Fruit fly (Drosophila melanogaster) whole organism, embryonic: ENCODE results near the gene Cdc37.

Source experiments
- Adf1 ChIP-seq: fragments of 200-800 bp; sonication (Bioruptor generic); IDR thresholded peaks from 2 replicates; pipeline ENCODE4 v1.3.6; 2022; ENCODE audit warnings: missing biosample characterization, missing genetic modification characterization
- Bdp1 ChIP-seq: fragments of 200-800 bp; sonication (Bioruptor generic); optimal IDR thresholded peaks from 3 replicates; lab custom pipeline; 2016; ENCODE audit warnings: missing biosample characterization, missing genetic modification characterization
- CG10979 ChIP-seq: fragments of 200-800 bp; sonication (Bioruptor generic); optimal IDR thresholded peaks from 2 replicates; lab custom pipeline; 2018; ENCODE audit warnings: missing biosample characterization, mild to moderate bottlenecking, missing genetic modification characterization, moderate library complexity
- CG11093 ChIP-seq: fragments of 200-800 bp; sonication (Bioruptor generic); IDR thresholded peaks from 3 replicates; pipeline ENCODE4 v1.3.6; 2022; ENCODE audit warnings: missing biosample characterization, missing genetic modification characterization
- CG12071 ChIP-seq: fragments of 200-800 bp; sonication (Bioruptor generic); optimal IDR thresholded peaks from 3 replicates; lab custom pipeline; 2018; ENCODE audit warnings: missing biosample characterization, mild to moderate bottlenecking, missing genetic modification characterization
- CG12236 ChIP-seq: fragments of 200-800 bp; sonication (Bioruptor generic); optimal IDR thresholded peaks from 2 replicates; lab custom pipeline; 2016; ENCODE audit warnings: missing biosample characterization, missing genetic modification characterization
- CG12942 ChIP-seq: fragments of 200-800 bp; sonication (Bioruptor generic); optimal IDR thresholded peaks from 3 replicates; lab custom pipeline; 2016; ENCODE audit warnings: missing biosample characterization, missing genetic modification characterization
- CG13624 ChIP-seq: fragments of 200-800 bp; sonication (Bioruptor generic); optimal IDR thresholded peaks from 2 replicates; lab custom pipeline; 2016; ENCODE audit warnings: missing biosample characterization, missing genetic modification characterization
- CG14860 ChIP-seq: fragments of 200-800 bp; sonication (Bioruptor generic); IDR thresholded peaks from 3 replicates; pipeline ENCODE4 v1.3.6; 2022; ENCODE audit warnings: missing biosample characterization, missing genetic modification characterization; ENCODE audit not compliant: partially characterized antibody
- CG1647 ChIP-seq: fragments of 200-800 bp; sonication (Bioruptor generic); optimal IDR thresholded peaks from 3 replicates; lab custom pipeline; 2016; ENCODE audit warnings: missing biosample characterization, missing genetic modification characterization
- CG16813 ChIP-seq: fragments of 200-800 bp; sonication (Bioruptor generic); IDR thresholded peaks from 3 replicates; pipeline ENCODE4 v1.3.6; 2022; ENCODE audit warnings: missing biosample characterization, missing genetic modification characterization; ENCODE audit not compliant: partially characterized antibody
- CG16863 ChIP-seq: fragments of 200-800 bp; sonication (Bioruptor generic); optimal IDR thresholded peaks from 3 replicates; lab custom pipeline; 2016; ENCODE audit warnings: missing biosample characterization, missing genetic modification characterization
- CG17359 ChIP-seq: fragments of 200-800 bp; sonication (Bioruptor generic); optimal IDR thresholded peaks from 3 replicates; lab custom pipeline; 2018; ENCODE audit warnings: missing biosample characterization, mild to moderate bottlenecking, missing genetic modification characterization, moderate library complexity
- CG17612 ChIP-seq: fragments of 200-800 bp; sonication (Bioruptor generic); IDR thresholded peaks from 2 replicates; pipeline ENCODE4 v1.3.6; 2022; ENCODE audit warnings: missing biosample characterization, missing genetic modification characterization
- CG1792 ChIP-seq: fragments of 200-800 bp; sonication (Bioruptor generic); optimal IDR thresholded peaks from 2 replicates; lab custom pipeline; 2016; ENCODE audit warnings: missing biosample characterization, missing genetic modification characterization
- CG2678 ChIP-seq: fragments of 200-800 bp; sonication (Bioruptor generic); optimal IDR thresholded peaks from 3 replicates; lab custom pipeline; 2019; ENCODE audit warnings: missing biosample characterization, mild to moderate bottlenecking, missing genetic modification characterization, moderate library complexity
- CG31441 ChIP-seq: fragments of 200-800 bp; sonication (Bioruptor generic); IDR thresholded peaks from 2 replicates; pipeline ENCODE4 v1.3.6; 2022; ENCODE audit warnings: missing biosample characterization, missing genetic modification characterization
- CG3838 ChIP-seq: fragments of 200-800 bp; sonication (Bioruptor generic); optimal IDR thresholded peaks from 3 replicates; lab custom pipeline; 2016; ENCODE audit warnings: missing biosample characterization, missing genetic modification characterization
- CG4404 ChIP-seq: fragments of 200-800 bp; sonication (Bioruptor generic); IDR thresholded peaks from 2 replicates; pipeline ENCODE4 v1.3.6; 2022; ENCODE audit warnings: missing biosample characterization, missing genetic modification characterization
- CG5953 ChIP-seq: fragments of 200-800 bp; sonication (Bioruptor generic); IDR thresholded peaks from 2 replicates; pipeline ENCODE4 v1.3.6; 2022; ENCODE audit warnings: missing biosample characterization, missing genetic modification characterization
- CG7271 ChIP-seq: fragments of 200-800 bp; sonication (Bioruptor generic); optimal IDR thresholded peaks from 2 replicates; lab custom pipeline; 2018; ENCODE audit warnings: missing biosample characterization, mild to moderate bottlenecking, missing genetic modification characterization, moderate library complexity
- CG7987 ChIP-seq: fragments of 200-800 bp; sonication (Bioruptor generic); optimal IDR thresholded peaks from 2 replicates; lab custom pipeline; 2018; ENCODE audit warnings: missing biosample characterization, mild to moderate bottlenecking, missing genetic modification characterization, moderate library complexity
- CG8290 ChIP-seq, 3 experiments: fragments of 200-800 bp; sonication (Bioruptor generic); optimal IDR thresholded peaks; 2 replicates each; lab custom pipeline; 2016 to 2019; ENCODE audit warnings: missing biosample characterization in 3 of 3, missing genetic modification characterization in 3 of 3, mild to moderate bottlenecking in 2 of 3, moderate library complexity in 1 of 3
- CG8388 ChIP-seq: fragments of 200-800 bp; sonication (Bioruptor generic); optimal IDR thresholded peaks from 2 replicates; lab custom pipeline; 2019; ENCODE audit warnings: missing biosample characterization, mild to moderate bottlenecking, missing genetic modification characterization, moderate library complexity
- Chrac-16 ChIP-seq: fragments of 200-800 bp; sonication (Bioruptor generic); optimal IDR thresholded peaks from 3 replicates; lab custom pipeline; 2016; ENCODE audit warnings: missing biosample characterization, missing genetic modification characterization
- Dek ChIP-seq: fragments of 200-800 bp; sonication (Bioruptor generic); optimal IDR thresholded peaks from 3 replicates; lab custom pipeline; 2019; ENCODE audit warnings: missing biosample characterization, mild to moderate bottlenecking, missing genetic modification characterization, moderate library complexity
- Gug ChIP-seq: fragments of 200-800 bp; sonication (Bioruptor generic); IDR thresholded peaks from 4 replicates; pipeline ENCODE4 v1.3.6; 2022; ENCODE audit warnings: missing biosample characterization, missing genetic modification characterization
- HLH3B ChIP-seq: fragments of 200-800 bp; sonication (Bioruptor generic); IDR thresholded peaks from 2 replicates; pipeline ENCODE4 v1.3.6; 2022; ENCODE audit warnings: missing biosample characterization, missing genetic modification characterization
- Lhr ChIP-seq: fragments of 200-800 bp; sonication (Bioruptor generic); optimal IDR thresholded peaks from 3 replicates; lab custom pipeline; 2017; ENCODE audit warnings: mild to moderate bottlenecking, missing biosample characterization, missing genetic modification reagents, missing genetic modification characterization
- Lpt ChIP-seq: fragments of >200 bp; optimal IDR thresholded peaks from 2 replicates; lab custom pipeline; 2018; ENCODE audit warnings: missing biosample characterization, missing genetic modification characterization
- Opbp ChIP-seq: fragments of 200-800 bp; sonication (Bioruptor generic); IDR thresholded peaks from 3 replicates; pipeline ENCODE4 v1.3.6; 2022; ENCODE audit warnings: missing biosample characterization, missing genetic modification characterization; ENCODE audit not compliant: partially characterized antibody
- Rx ChIP-seq: fragments of 200-800 bp; sonication (Bioruptor generic); IDR thresholded peaks from 2 replicates; pipeline ENCODE4 v1.3.6; 2022; ENCODE audit warnings: missing biosample characterization, missing genetic modification characterization
- Sin3A ChIP-seq: fragments of >200 bp; optimal IDR thresholded peaks from 2 replicates; lab custom pipeline; 2018
- Sry-β ChIP-seq: fragments of 200-800 bp; sonication (Bioruptor generic); optimal IDR thresholded peaks from 2 replicates; lab custom pipeline; 2018; ENCODE audit warnings: missing biosample characterization, mild to moderate bottlenecking, missing genetic modification characterization, moderate library complexity
- Stat92E ChIP-seq, 3 experiments: fragments of >200 bp in 2 of 3; fragments of 200-800 bp in 1 of 3; sonication (Bioruptor generic) in 1 of 3; optimal IDR thresholded peaks; 2 replicates each; lab custom pipeline; 2017 to 2019; ENCODE audit warnings: missing biosample characterization in 3 of 3, missing genetic modification characterization in 3 of 3, mild to moderate bottlenecking in 1 of 3, moderate library complexity in 1 of 3
- aop ChIP-seq: fragments of 200-800 bp; sonication (Bioruptor generic); IDR thresholded peaks from 2 replicates; pipeline ENCODE4 v1.3.6; 2022; ENCODE audit warnings: missing biosample characterization, missing genetic modification characterization
- cato ChIP-seq: fragments of 200-800 bp; sonication (Bioruptor generic); optimal IDR thresholded peaks from 2 replicates; lab custom pipeline; 2016; ENCODE audit warnings: missing biosample characterization, missing genetic modification characterization, borderline replicate concordance
- chm ChIP-seq: fragments of 200-800 bp; sonication (Bioruptor generic); IDR thresholded peaks from 2 replicates; pipeline ENCODE4 v1.3.6; 2022; ENCODE audit warnings: missing biosample characterization, missing genetic modification characterization
- crol ChIP-seq: fragments of 200-800 bp; sonication (Bioruptor generic); IDR thresholded peaks from 2 replicates; pipeline ENCODE4 v1.3.6; 2022; ENCODE audit warnings: missing biosample characterization, missing genetic modification characterization
- fu2 ChIP-seq: fragments of 200-800 bp; sonication (Bioruptor generic); optimal IDR thresholded peaks from 2 replicates; lab custom pipeline; 2016; ENCODE audit warnings: missing biosample characterization, missing genetic modification characterization
- grn ChIP-seq: fragments of 200-800 bp; sonication (Bioruptor generic); optimal IDR thresholded peaks from 3 replicates; lab custom pipeline; 2017; ENCODE audit warnings: missing biosample characterization, missing genetic modification characterization
- ham ChIP-seq: fragments of 200-800 bp; sonication (Bioruptor generic); IDR thresholded peaks from 2 replicates; pipeline ENCODE4 v1.3.6; 2022; ENCODE audit warnings: missing biosample characterization, missing genetic modification characterization
- hkb ChIP-seq, 2 experiments: fragments of 200-800 bp in 1 of 2; fragments of >200 bp in 1 of 2; sonication (Bioruptor generic) in 1 of 2; IDR thresholded peaks in 1 of 2; optimal IDR thresholded peaks in 1 of 2; 2 replicates each; pipeline versions ENCODE4 v1.3.6 to Lab custom; 2017 to 2022; ENCODE audit warnings: missing biosample characterization in 1 of 2, missing genetic modification characterization in 1 of 2
- nerfin-1 ChIP-seq: fragments of 200-800 bp; sonication (Bioruptor generic); optimal IDR thresholded peaks from 3 replicates; lab custom pipeline; 2019; ENCODE audit warnings: missing biosample characterization, mild to moderate bottlenecking, missing genetic modification characterization, moderate library complexity
- pho ChIP-seq: fragments of 200-800 bp; sonication (Bioruptor generic); optimal IDR thresholded peaks from 2 replicates; lab custom pipeline; 2016; ENCODE audit warnings: missing biosample characterization, missing genetic modification characterization
- ranshi ChIP-seq: fragments of 200-800 bp; sonication (Bioruptor generic); IDR thresholded peaks from 2 replicates; pipeline ENCODE4 v1.3.6; 2022; ENCODE audit warnings: missing biosample characterization, missing genetic modification characterization
- tio ChIP-seq: fragments of 200-800 bp; sonication (Bioruptor generic); optimal IDR thresholded peaks from 2 replicates; lab custom pipeline; 2017; ENCODE audit warnings: missing biosample characterization, missing genetic modification characterization, inconsistent platforms
- tna ChIP-seq: fragments of 200-800 bp; sonication (Bioruptor generic); IDR thresholded peaks from 2 replicates; pipeline ENCODE4 v1.3.6; 2022; ENCODE audit warnings: missing biosample characterization, missing genetic modification characterization; ENCODE audit not compliant: partially characterized antibody

Cdc37 gene

DNA sequence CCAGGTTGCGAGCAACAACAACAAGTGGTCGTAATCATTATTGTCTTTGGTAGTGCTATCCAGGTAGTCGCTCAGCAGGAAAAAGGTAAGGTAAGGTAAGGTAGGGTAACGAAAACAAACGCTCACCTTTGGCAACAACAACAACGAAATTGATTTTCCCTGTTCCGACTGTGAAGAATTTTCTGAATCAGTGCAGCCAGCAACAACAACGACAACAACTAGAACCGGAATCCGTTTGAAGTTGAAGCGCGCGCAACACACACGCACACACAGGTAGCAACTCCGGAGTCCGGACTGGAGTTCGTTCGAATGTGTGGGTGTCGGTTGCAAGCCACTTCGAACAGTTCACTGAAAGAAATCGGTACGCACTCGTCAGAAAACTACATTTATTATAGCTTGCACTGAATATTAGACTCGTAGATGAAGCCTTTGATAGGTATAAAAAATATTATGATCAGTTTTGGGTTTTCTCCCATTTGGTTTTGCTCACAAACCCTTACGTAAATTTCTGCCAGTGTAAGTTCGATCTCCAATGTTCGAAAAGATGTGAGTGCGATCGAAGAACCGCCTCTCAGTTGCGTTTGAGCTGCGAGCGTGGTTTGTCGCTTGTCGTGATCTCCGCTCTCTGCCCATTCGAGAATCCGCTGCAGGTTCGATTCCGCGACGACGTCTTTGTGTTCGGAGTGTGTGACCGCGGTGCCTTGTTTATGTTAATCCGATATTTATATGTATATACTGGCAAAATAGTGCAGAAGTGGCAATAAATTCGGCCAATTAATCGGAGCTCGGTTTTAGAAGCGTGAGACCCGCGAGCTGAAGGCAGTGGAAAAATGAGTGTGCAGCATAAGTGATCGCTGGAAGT is 48.6 kb upstream of the Cdc37 start, which contains the start of gene CG13921 (continued):
- TF ChIP-seq CG16813 (GFP tag; lab: Robert Waterston, UW): no peak
- TF ChIP-seq ham (GFP tag; lab: Robert Waterston, UW): peak; percentile 96
- peak; percentile 99 for TF ChIP-seq CG1647
- peak; percentile 62; the same call in 1 of the 3 replicates for TF ChIP-seq Opbp (GFP tag; lab: Robert Waterston, UW)
- TF ChIP-seq CG13624 (GFP tag; lab: Kevin White, UChicago): peak; percentile 99
- TF ChIP-seq CG10979 (tag; lab: Kevin White, UChicago): peak; percentile 100
- TF ChIP-seq chm (GFP tag; lab: Robert Waterston, UW): peak; percentile 99
- TF ChIP-seq CG3838 (GFP tag; lab: Kevin White, UChicago): peak; percentile 96
- peak; percentile 98 for TF ChIP-seq tio (GFP tag; lab: Kevin White, UChicago)
- peak; percentile 99 for TF ChIP-seq ranshi
- TF ChIP-seq aop (GFP tag; lab: Robert Waterston, UW): peak; percentile 97
- TF ChIP-seq Stat92E (GFP tag; optimal IDR thresholded peaks at IDR 0.05; lab: Kevin White, UChicago): peak in 1 of 3 experiments; percentile 99
- TF ChIP-seq CG11093 (GFP tag; lab: Robert Waterston, UW): peak; percentile 97
- TF ChIP-seq Gug (GFP tag; lab: Robert Waterston, UW): peak; percentile 99
- TF ChIP-seq hkb (optimal IDR thresholded peaks at IDR 0.05; lab: Kevin White, UChicago): no peak
- peak; percentile 99 for TF ChIP-seq hkb (GFP tag; IDR thresholded peaks at IDR 0.05; lab: Robert Waterston, UW)
- peak; percentile 99 for TF ChIP-seq Chrac-16 (GFP tag; lab: Kevin White, UChicago)
- peak; percentile 98 for TF ChIP-seq CG7987 (GFP tag; lab: Kevin White, UChicago)
- TF ChIP-seq CG17612 (GFP tag; lab: Robert Waterston, UW): peak; percentile 93
- peak; percentile 97 for TF ChIP-seq fu2 (GFP tag; lab: Kevin White, UChicago)
- TF ChIP-seq grn: peak; percentile 91
- peak; percentile 98 for TF ChIP-seq CG12942 (GFP tag; lab: Kevin White, UChicago)
- TF ChIP-seq CG12071 (GFP tag; lab: Kevin White, UChicago): peak; percentile 99
- peak; percentile 99 for TF ChIP-seq CG5953
- TF ChIP-seq Dek: peak; percentile 97
- peak; percentile 77 for TF ChIP-seq Sry-β
- TF ChIP-seq crol (GFP tag; lab: Robert Waterston, UW): peak; percentile 77
- TF ChIP-seq CG12236 (GFP tag; lab: Kevin White, UChicago): peak; percentile 98
- peak; percentile 98 for TF ChIP-seq nerfin-1 (tag; lab: Kevin White, UChicago)
- no peak for TF ChIP-seq CG14860 (GFP tag; lab: Robert Waterston, UW)
- TF ChIP-seq Lpt (GFP tag; lab: Kevin White, UChicago): no peak
- TF ChIP-seq Lhr (GFP tag; lab: Kevin White, UChicago): peak; percentile 98
- peak; percentile 98 for TF ChIP-seq CG16863 (GFP tag; lab: Kevin White, UChicago)
- peak; percentile 99 for TF ChIP-seq cato (GFP tag; lab: Kevin White, UChicago)
- TF ChIP-seq tna (GFP tag; lab: Robert Waterston, UW): no peak
- peak; percentile 96 for TF ChIP-seq CG31441 (GFP tag; lab: Robert Waterston, UW)
- TF ChIP-seq Sin3A (lab: Kevin White, UChicago): no peak
- peak; percentile 82 for TF ChIP-seq Adf1 (GFP tag; lab: Robert Waterston, UW)
- peak; percentile 97 for TF ChIP-seq pho (GFP tag; lab: Kevin White, UChicago)
- peak; percentile 99 for TF ChIP-seq CG4404 (GFP tag; lab: Robert Waterston, UW)
- peak; percentile 99 for TF ChIP-seq CG2678 (tag; lab: Kevin White, UChicago)
- peak; percentile 99 for TF ChIP-seq CG8388 (GFP tag; lab: Kevin White, UChicago)
- TF ChIP-seq CG17359 (tag; lab: Kevin White, UChicago): peak; percentile 99
- TF ChIP-seq Bdp1 (GFP tag; lab: Kevin White, UChicago): peak; percentile 94
- peak; percentile 99 for TF ChIP-seq CG1792 (GFP tag; lab: Kevin White, UChicago)
- peak; percentile 99 for TF ChIP-seq CG7271 (tag; lab: Kevin White, UChicago)
- peak; percentile 99 for TF ChIP-seq Rx (GFP tag; lab: Robert Waterston, UW)
- TF ChIP-seq HLH3B (GFP tag; lab: Robert Waterston, UW): peak; percentile 99
- peak; percentile 100 for TF ChIP-seq CG8290 (GFP tag; optimal IDR thresholded peaks at IDR 0.05; lab: Kevin White, UChicago)
- peak; percentile 95 to 99 for TF ChIP-seq CG8290 (tag; optimal IDR thresholded peaks at IDR 0.05; lab: Kevin White, UChicago)
